Worm (Caenorhabditis elegans) whole organism, L4/young adult: ENCODE data around the gene clec-187.

Source experiments
- W03F9.2 ChIP-seq: fragments of 150-350 bp; optimal IDR thresholded peaks from 2 replicates; lab custom pipeline; 2014; ENCODE audit warnings: missing biosample characterization, missing genetic modification characterization
- dao-5 ChIP-seq: sonication (generic microtip); optimal IDR thresholded peaks from 2 replicates; lab custom pipeline; 2016; ENCODE audit warnings: missing genotype, missing genetic modification characterization, moderate library complexity, missing compliant biosample characterization
- him-1 ChIP-seq: sonication (generic microtip); optimal IDR thresholded peaks from 2 replicates; lab custom pipeline; 2016; ENCODE audit warnings: missing genotype, missing genetic modification reagents, missing genetic modification characterization, missing compliant biosample characterization

The clec-187 gene

ce11 chrIV:12833698-12834416 lies 37.4 kb downstream of the clec-187 start:
- TF ChIP-seq him-1 (tag; lab: Kevin White, UChicago) (no peak), W03F9.2 (tag; lab: Kevin White, UChicago) (no peak), dao-5 (no peak)

- TF ChIP-seq him-1 (tag; lab: Kevin White, UChicago) (no peak), dao-5 (no peak), W03F9.2 (tag; lab: Kevin White, UChicago) (peak; percentile 42)
Observed at ce11 chrIV:12831609-12832500, 39.4 kb downstream of the clec-187 start.

- TF ChIP-seq W03F9.2 (tag; lab: Kevin White, UChicago) = no peak
Observed at ce11 chrIV:12830829-12831392, 40.4 kb downstream of the clec-187 start.

- no peak for TF ChIP-seq dao-5
- no peak for TF ChIP-seq W03F9.2 (tag; lab: Kevin White, UChicago)
- no peak for TF ChIP-seq him-1 (tag; lab: Kevin White, UChicago)
Observed at ce11 chrIV:12825304-12825703, 46.0 kb downstream of the clec-187 start, which contains the start of gene M02B1.4. M02B1.4 (minus strand) TSS chrIV:12825312.
